Worm (Caenorhabditis elegans): Measurements from ENCODE around the gene F36H5.14.
"Not testable (repeated sequence)": the region's sequence is repeated elsewhere in the genome, so short reads cannot be mapped to it uniquely, and the experiment has no call there.

F36H5.14 gene

ce11 chrII:1771347-1771746 is 4.0 kb upstream of the F36H5.14 start, which contains the start of gene math-26:
TSS of gene math-26 (plus strand) at chrII:1771647.
- not testable (repeated sequence) for TF ChIP-seq ref-1 (GFP tag; conservative IDR thresholded peaks at IDR 0.05); ztf-29 (GFP tag; IDR thresholded peaks at IDR 0.05); klf-2 (GFP tag; conservative IDR thresholded peaks at IDR 0.05)

- TF ChIP-seq tab-1 (GFP tag; IDR thresholded peaks at IDR 0.05) (no peak), klf-2 (GFP tag; conservative IDR thresholded peaks at IDR 0.05) (no peak), flt-1 (GFP tag; IDR thresholded peaks at IDR 0.05) (no peak), ref-1 (GFP tag; conservative IDR thresholded peaks at IDR 0.05) (no peak), med-1 (GFP tag; optimal IDR thresholded peaks at IDR 0.05; ENCODE audit: insufficient read depth) (no peak), cog-1 (tag; optimal IDR thresholded peaks at IDR 0.05) (no peak), ztf-29 (GFP tag; IDR thresholded peaks at IDR 0.05) (no peak), T22C8.4 (GFP tag; IDR thresholded peaks at IDR 0.05) (no peak), ztf-23 (GFP tag; IDR thresholded peaks at IDR 0.05) (no peak)
Measured at ce11 chrII:1771785-1772184, 3.5 kb upstream of the F36H5.14 start, which contains the start of gene math-3. TSS of gene math-3 (plus strand) at chrII:1772085.

ce11 chrII:1782474-1782873 is 7.1 kb downstream of the F36H5.14 start, which contains the start of gene math-4:
TSS of gene math-4 (minus strand) at chrII:1782574.
- TF ChIP-seq med-1 (GFP tag; optimal IDR thresholded peaks at IDR 0.05; ENCODE audit: insufficient read depth) (no peak), T22C8.4 (GFP tag; IDR thresholded peaks at IDR 0.05) (no peak), flt-1 (GFP tag; IDR thresholded peaks at IDR 0.05) (no peak), ref-1 (GFP tag; conservative IDR thresholded peaks at IDR 0.05) (no peak), klf-2 (GFP tag; conservative IDR thresholded peaks at IDR 0.05) (no peak)

- TF ChIP-seq klf-2 (GFP tag; conservative IDR thresholded peaks at IDR 0.05) = no peak
- no peak for TF ChIP-seq tab-1 (GFP tag; IDR thresholded peaks at IDR 0.05)
- TF ChIP-seq ztf-29 (GFP tag; IDR thresholded peaks at IDR 0.05) = no peak
- TF ChIP-seq ref-1 (GFP tag; conservative IDR thresholded peaks at IDR 0.05) = no peak
- TF ChIP-seq cog-1 (tag; optimal IDR thresholded peaks at IDR 0.05) = no peak
- TF ChIP-seq T22C8.4 (GFP tag; IDR thresholded peaks at IDR 0.05) = no peak
- TF ChIP-seq flt-1 (GFP tag; IDR thresholded peaks at IDR 0.05) = no peak
- TF ChIP-seq ztf-23 (GFP tag; IDR thresholded peaks at IDR 0.05) = no peak
- no peak for TF ChIP-seq med-1 (GFP tag; optimal IDR thresholded peaks at IDR 0.05; ENCODE audit: insufficient read depth)
Measured at ce11 chrII:1784799-1785198, 9.5 kb downstream of the F36H5.14 start, which contains the start of gene C08F1.11. TSS of gene C08F1.11 (minus strand) at chrII:1784899.

- no peak for TF ChIP-seq med-1 (GFP tag; optimal IDR thresholded peaks at IDR 0.05; ENCODE audit: insufficient read depth)
Measured at ce11 chrII:1786209-1786608, 10.9 kb downstream of the F36H5.14 start, which contains the start of gene C08F1.10. TSS of gene C08F1.10 (minus strand) at chrII:1786309.

ce11 chrII:1787208-1787607 is 11.9 kb downstream of the F36H5.14 start:
- TF ChIP-seq cog-1 (tag; optimal IDR thresholded peaks at IDR 0.05) (no peak), ztf-23 (GFP tag; IDR thresholded peaks at IDR 0.05) (no peak), T22C8.4 (GFP tag; IDR thresholded peaks at IDR 0.05) (no peak), tab-1 (GFP tag; IDR thresholded peaks at IDR 0.05) (no peak), flt-1 (GFP tag; IDR thresholded peaks at IDR 0.05) (no peak), ref-1 (GFP tag; conservative IDR thresholded peaks at IDR 0.05) (no peak), klf-2 (GFP tag; conservative IDR thresholded peaks at IDR 0.05) (no peak), med-1 (GFP tag; optimal IDR thresholded peaks at IDR 0.05; ENCODE audit: insufficient read depth) (no peak), ztf-29 (GFP tag; IDR thresholded peaks at IDR 0.05) (no peak)

ce11 chrII:1788087-1788486 is 12.8 kb downstream of the F36H5.14 start, which contains the start of the genes C08F1.6 and fbxb-13:
TSS of gene C08F1.6 (minus strand) at chrII:1788187.
TSS of gene fbxb-13 (plus strand) at chrII:1788277.
- no peak for TF ChIP-seq tab-1 (GFP tag; IDR thresholded peaks at IDR 0.05)
- TF ChIP-seq med-1 (GFP tag; optimal IDR thresholded peaks at IDR 0.05; ENCODE audit: insufficient read depth) = no peak
- TF ChIP-seq ztf-29 (GFP tag; IDR thresholded peaks at IDR 0.05) = no peak
- TF ChIP-seq ref-1 (GFP tag; conservative IDR thresholded peaks at IDR 0.05) = no peak
- no peak for TF ChIP-seq cog-1 (tag; optimal IDR thresholded peaks at IDR 0.05)
- no peak for TF ChIP-seq T22C8.4 (GFP tag; IDR thresholded peaks at IDR 0.05)
- no peak for TF ChIP-seq klf-2 (GFP tag; conservative IDR thresholded peaks at IDR 0.05)
- no peak for TF ChIP-seq ztf-23 (GFP tag; IDR thresholded peaks at IDR 0.05)
- TF ChIP-seq flt-1 (GFP tag; IDR thresholded peaks at IDR 0.05) = no peak

- no peak for TF ChIP-seq ztf-23 (GFP tag; IDR thresholded peaks at IDR 0.05)
- TF ChIP-seq ref-1 (GFP tag; conservative IDR thresholded peaks at IDR 0.05) = no peak
- no peak for TF ChIP-seq klf-2 (GFP tag; conservative IDR thresholded peaks at IDR 0.05)
- no peak for TF ChIP-seq cog-1 (tag; optimal IDR thresholded peaks at IDR 0.05)
- TF ChIP-seq tab-1 (GFP tag; IDR thresholded peaks at IDR 0.05) = no peak
- no peak for TF ChIP-seq flt-1 (GFP tag; IDR thresholded peaks at IDR 0.05)
- TF ChIP-seq ztf-29 (GFP tag; IDR thresholded peaks at IDR 0.05) = no peak
- TF ChIP-seq T22C8.4 (GFP tag; IDR thresholded peaks at IDR 0.05) = no peak
Measured at ce11 chrII:1806358-1806757, 31.0 kb downstream of the F36H5.14 start, which contains the start of gene C08F1.12. TSS of gene C08F1.12 (minus strand) at chrII:1806458.

- TF ChIP-seq ztf-23 (GFP tag; IDR thresholded peaks at IDR 0.05) (no peak), ref-1 (GFP tag; conservative IDR thresholded peaks at IDR 0.05) (no peak), cog-1 (tag; optimal IDR thresholded peaks at IDR 0.05) (no peak), T22C8.4 (GFP tag; IDR thresholded peaks at IDR 0.05) (no peak), flt-1 (GFP tag; IDR thresholded peaks at IDR 0.05) (no peak), ztf-29 (GFP tag; IDR thresholded peaks at IDR 0.05) (no peak), tab-1 (GFP tag; IDR thresholded peaks at IDR 0.05) (no peak), med-1 (GFP tag; optimal IDR thresholded peaks at IDR 0.05; ENCODE audit: insufficient read depth) (no peak), klf-2 (GFP tag; conservative IDR thresholded peaks at IDR 0.05) (no peak)
Measured at ce11 chrII:1808217-1808616, 32.9 kb downstream of the F36H5.14 start, which contains the start of gene C08F1.8. TSS of gene C08F1.8 (minus strand) at chrII:1808317.

ce11 chrII:1816053-1816452 is 40.7 kb downstream of the F36H5.14 start:
- TF ChIP-seq klf-2 (GFP tag; conservative IDR thresholded peaks at IDR 0.05) = no peak
- no peak for TF ChIP-seq T22C8.4 (GFP tag; IDR thresholded peaks at IDR 0.05)
- no peak for TF ChIP-seq cog-1 (tag; optimal IDR thresholded peaks at IDR 0.05)
- no peak for TF ChIP-seq tab-1 (GFP tag; IDR thresholded peaks at IDR 0.05)
- no peak for TF ChIP-seq ztf-29 (GFP tag; IDR thresholded peaks at IDR 0.05)
- no peak for TF ChIP-seq flt-1 (GFP tag; IDR thresholded peaks at IDR 0.05)
- no peak for TF ChIP-seq ref-1 (GFP tag; conservative IDR thresholded peaks at IDR 0.05)
- TF ChIP-seq ztf-23 (GFP tag; IDR thresholded peaks at IDR 0.05) = no peak
- no peak for TF ChIP-seq med-1 (GFP tag; optimal IDR thresholded peaks at IDR 0.05; ENCODE audit: insufficient read depth)
